Worm (Caenorhabditis elegans) whole organism, L4/young adult: Measurements from ENCODE around the gene F25B4.4.

Experiments
- dao-5 ChIP-seq: sonication (generic microtip); optimal IDR thresholded peaks from 2 replicates; lab custom pipeline; 2016; ENCODE audit warnings: missing genotype, missing genetic modification characterization, moderate library complexity, missing compliant biosample characterization
- him-1 ChIP-seq: sonication (generic microtip); optimal IDR thresholded peaks from 2 replicates; lab custom pipeline; 2016; ENCODE audit warnings: missing genotype, missing genetic modification reagents, missing genetic modification characterization, missing compliant biosample characterization

DNA sequence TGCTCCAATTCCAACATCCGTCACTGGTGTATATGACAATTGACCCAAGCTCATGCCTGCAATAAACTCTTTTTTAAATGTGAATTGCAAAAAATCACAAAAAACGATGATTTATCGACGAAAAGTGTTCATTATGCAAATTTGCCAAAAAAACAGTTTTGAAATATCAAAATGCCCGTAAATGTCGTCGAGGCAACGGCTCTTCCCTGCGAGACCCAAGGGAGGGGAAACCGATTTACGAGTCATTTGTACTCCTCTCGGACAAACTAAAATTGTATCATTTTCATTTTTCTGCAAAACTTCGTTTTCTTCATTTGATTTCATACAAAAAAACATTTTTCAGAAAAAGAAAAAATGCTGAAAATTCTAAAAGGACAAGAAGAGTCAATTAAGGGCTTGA lies at the start of gene F25B4.4, which contains the start of gene hmgs-1:
- TF ChIP-seq dao-5 (tag; lab: Kevin White, UChicago): no peak
- peak; percentile 19 for TF ChIP-seq him-1
